Worm (Caenorhabditis elegans): ENCODE measurements around the gene chhy-1.

DNA sequence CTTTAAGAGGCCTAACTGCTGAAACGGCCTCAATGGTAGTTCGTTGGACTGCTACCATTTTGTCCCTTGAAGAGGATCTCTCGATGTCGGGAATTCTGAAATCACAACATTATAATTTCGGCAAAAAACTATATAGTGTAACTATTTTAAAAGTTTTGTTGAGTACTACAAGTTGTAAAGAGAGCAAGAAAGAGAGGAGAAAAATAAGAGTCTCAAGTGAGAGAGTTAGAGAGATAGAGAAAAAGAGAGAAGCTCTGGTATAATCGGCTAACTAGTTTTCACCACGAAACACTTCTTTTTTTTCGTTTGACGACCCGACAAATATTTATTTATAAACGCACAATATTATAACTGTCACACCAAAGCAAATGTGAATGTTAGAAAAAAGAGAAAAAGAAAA, 20.2 kb upstream of the chhy-1 start, which contains the start of gene vab-9:
- TF ChIP-seq efl-1 (optimal IDR thresholded peaks at IDR 0.05) (no peak), efl-1 (GFP tag; optimal IDR thresholded peaks at IDR 0.05 in 1 of 2) (peak in 1 of 2 experiments; percentile 39), nhr-47 (tag; optimal IDR thresholded peaks at IDR 0.05) (no peak), hlh-17 (GFP tag; optimal IDR thresholded peaks at IDR 0.05; ENCODE audit: borderline replicate concordance) (no peak), unc-98 (GFP tag; IDR thresholded peaks at IDR 0.05) (no peak), lin-13 (GFP tag; optimal IDR thresholded peaks at IDR 0.05) (no peak), nhr-77 (tag; optimal IDR thresholded peaks at IDR 0.05) (no peak), zag-1 (tag; optimal IDR thresholded peaks at IDR 0.05) (no peak), lsy-2 (tag; optimal IDR thresholded peaks at IDR 0.05) (no peak), aly-2 (tag; optimal IDR thresholded peaks at IDR 0.05) (no peak), aha-1 (tag; optimal IDR thresholded peaks at IDR 0.05) (no peak)

Measured in whole organism, L1 larva.